Fruit fly (Drosophila melanogaster) whole organism, pupa: ENCODE data around the gene CG14742.

Experiments used
- CG13204 ChIP-seq: fragments of 200-800 bp; sonication (Bioruptor generic); optimal IDR thresholded peaks from 2 replicates; lab custom pipeline; 2018; ENCODE audit warnings: missing biosample characterization, mild to moderate bottlenecking, missing genetic modification characterization, moderate library complexity
- CG14655 ChIP-seq: fragments of 200-800 bp; sonication (Bioruptor generic); optimal IDR thresholded peaks from 3 replicates; lab custom pipeline; 2017; ENCODE audit warnings: mild to moderate bottlenecking, missing biosample characterization, missing genetic modification reagents, missing genetic modification characterization
- CG15710 ChIP-seq: fragments of 200-800 bp; sonication (Bioruptor generic); optimal IDR thresholded peaks from 2 replicates; lab custom pipeline; 2018; ENCODE audit warnings: missing biosample characterization, mild to moderate bottlenecking, missing genetic modification characterization, moderate library complexity
- CG34367 ChIP-seq: fragments of 200-800 bp; sonication (Bioruptor generic); optimal IDR thresholded peaks from 2 replicates; lab custom pipeline; 2018; ENCODE audit warnings: missing biosample characterization, mild to moderate bottlenecking, missing genetic modification characterization
- CG4496 ChIP-seq: fragments of 200-800 bp; sonication (Bioruptor generic); IDR thresholded peaks from 3 replicates; pipeline ENCODE4 v1.3.6; 2022; ENCODE audit warnings: missing biosample characterization, missing genetic modification characterization
- EcR ChIP-seq: fragments of 200-800 bp; sonication (Bioruptor generic); optimal IDR thresholded peaks from 3 replicates; lab custom pipeline; 2019; ENCODE audit warnings: missing biosample characterization, missing genetic modification characterization, mild to moderate bottlenecking, moderate library complexity, missing genetic modification reagents
- Ets98B ChIP-seq: fragments of 200-800 bp; sonication (Bioruptor generic); IDR thresholded peaks from 2 replicates; pipeline ENCODE4 v1.3.6; 2022; ENCODE audit warnings: missing biosample characterization, missing genetic modification characterization
- Pif1A ChIP-seq: fragments of 200-800 bp; sonication (Bioruptor generic); optimal IDR thresholded peaks from 3 replicates; lab custom pipeline; 2016; ENCODE audit warnings: missing biosample characterization, missing genetic modification characterization
- Pif1B ChIP-seq: fragments of 200-800 bp; sonication (Bioruptor generic); optimal IDR thresholded peaks from 3 replicates; lab custom pipeline; 2016; ENCODE audit warnings: missing biosample characterization, missing genetic modification characterization
- gl ChIP-seq: fragments of 200-800 bp; sonication (Bioruptor generic); optimal IDR thresholded peaks from 2 replicates; lab custom pipeline; 2018; ENCODE audit warnings: missing biosample characterization, mild to moderate bottlenecking, missing genetic modification characterization

DNA sequence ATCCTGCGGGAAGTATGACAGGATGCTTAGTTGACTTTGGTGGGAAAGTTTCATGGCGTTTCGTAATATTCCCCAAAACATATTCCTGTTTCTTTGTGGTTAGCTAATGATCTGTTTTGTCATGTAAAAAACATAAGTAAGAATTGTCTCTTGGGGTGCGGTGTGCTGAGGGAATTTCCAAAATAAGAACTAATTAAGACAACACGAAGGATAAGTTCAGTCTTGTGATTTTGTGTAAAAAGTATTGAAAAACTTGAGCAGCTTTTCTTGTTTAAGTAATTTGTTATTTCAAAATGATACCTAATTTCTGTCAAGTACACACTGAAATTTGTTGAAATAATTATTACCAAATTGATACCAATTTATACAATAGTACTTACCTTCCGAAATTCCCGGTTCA lies 39.6 kb downstream of the CG14742 start, which contains the start of gene CG3942:
- no peak for TF ChIP-seq Pif1A (GFP tag; lab: Kevin White, UChicago)
- TF ChIP-seq CG4496: no peak
- TF ChIP-seq EcR: no peak
- TF ChIP-seq CG13204 (GFP tag; lab: Kevin White, UChicago): no peak
- TF ChIP-seq Pif1B (GFP tag; lab: Kevin White, UChicago): no peak
- TF ChIP-seq gl: no peak
- no peak for TF ChIP-seq Ets98B (GFP tag; lab: Robert Waterston, UW)
- no peak for TF ChIP-seq CG14655 (GFP tag; lab: Kevin White, UChicago)
- TF ChIP-seq CG34367: no peak
- TF ChIP-seq CG15710 (tag; lab: Kevin White, UChicago): no peak
